Fruit fly (Drosophila melanogaster): ENCODE data around the gene Alg10.

Alg10 gene

DNA sequence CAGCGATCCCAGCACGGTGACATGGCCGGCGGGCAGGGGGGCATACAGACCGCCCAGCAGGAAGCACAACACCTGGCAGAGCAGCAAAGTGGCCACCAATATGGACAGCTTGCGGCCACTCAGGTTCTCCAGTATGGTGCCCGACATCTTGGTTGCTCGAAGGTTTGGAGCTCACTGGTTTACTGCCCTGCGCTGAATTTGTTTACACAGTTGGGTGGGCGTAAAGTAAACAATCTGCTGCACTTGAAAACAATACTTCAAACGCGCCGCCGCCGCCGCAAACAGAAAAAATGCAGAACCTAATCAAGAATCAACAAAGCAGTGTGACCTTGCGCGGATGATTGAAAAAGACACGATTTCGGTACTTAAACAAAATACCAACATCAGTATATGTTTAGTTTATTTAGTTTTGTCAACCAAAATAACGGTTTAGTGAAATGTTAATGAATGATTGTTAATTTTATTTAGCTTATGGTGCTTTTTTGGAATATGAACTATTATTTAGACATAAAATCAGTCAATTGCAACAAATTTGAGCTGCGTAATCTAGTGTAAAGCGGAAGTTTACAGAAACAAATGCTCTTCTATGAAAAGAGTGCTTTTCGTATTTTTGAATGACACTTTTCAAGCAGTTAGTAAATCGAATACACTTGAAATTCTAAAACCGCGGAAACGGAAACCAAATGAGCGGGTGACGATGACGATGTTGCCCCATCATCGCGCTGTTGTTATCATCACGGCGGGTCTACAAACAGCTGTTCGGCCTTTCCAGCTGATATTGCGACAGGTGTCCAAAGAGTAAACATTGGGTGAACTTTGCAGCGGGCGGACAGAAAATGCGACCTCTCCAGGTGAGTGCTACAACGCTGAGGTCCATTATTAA, 4.8 kb downstream of the Alg10 start, which contains the start of the genes wls and Adck5 (continued):
- peak; percentile 40 for TF ChIP-seq eyg (GFP tag; optimal IDR thresholded peaks at IDR 0.05)
- peak; percentile 70 for TF ChIP-seq CG13296 (GFP tag; optimal IDR thresholded peaks at IDR 0.05)
- peak; percentile 12 for TF ChIP-seq ewg (GFP tag; optimal IDR thresholded peaks at IDR 0.05)
- TF ChIP-seq ssp (GFP tag; IDR thresholded peaks at IDR 0.05): no peak
- TF ChIP-seq CG16863 (GFP tag; optimal IDR thresholded peaks at IDR 0.05): no peak
- peak; percentile 43; the same call in 1 of the 3 replicates for TF ChIP-seq CG11456 (GFP tag; IDR thresholded peaks at IDR 0.05)
- peak; percentile 81 for TF ChIP-seq CG12071 (GFP tag; optimal IDR thresholded peaks at IDR 0.05)
- no peak for TF ChIP-seq lov (optimal IDR thresholded peaks at IDR 0.05)
- peak; percentile 46; the same call in 1 of the 3 replicates for TF ChIP-seq lov (GFP tag; IDR thresholded peaks at IDR 0.05)
- peak; percentile 26 for TF ChIP-seq lilli (GFP tag; optimal IDR thresholded peaks at IDR 0.05)
- peak; percentile 7 for TF ChIP-seq CG5180 (GFP tag; optimal IDR thresholded peaks at IDR 0.05)
- peak; percentile 21 for TF ChIP-seq zfh2 (GFP tag; optimal IDR thresholded peaks at IDR 0.05)
- TF ChIP-seq mirr (GFP tag; optimal IDR thresholded peaks at IDR 0.05): peak; percentile 65
- no peak for TF ChIP-seq CG1602 (GFP tag; optimal IDR thresholded peaks at IDR 0.05)
- peak; percentile 11 for TF ChIP-seq CG3407 (GFP tag; optimal IDR thresholded peaks at IDR 0.05)
- no peak for TF ChIP-seq CG2129 (GFP tag; IDR thresholded peaks at IDR 0.05; ENCODE audit: partially characterized antibody)
- peak; percentile 10 for TF ChIP-seq kay (GFP tag; optimal IDR thresholded peaks at IDR 0.05)
- peak; percentile 91 for TF ChIP-seq sens (GFP tag)
- peak; percentile 22 for TF ChIP-seq fd64A (GFP tag; optimal IDR thresholded peaks at IDR 0.05)
- peak; percentile 31; the same call in 1 of the 2 replicates for TF ChIP-seq sna (GFP tag; IDR thresholded peaks at IDR 0.05; ENCODE audit: partially characterized antibody)
- peak; percentile 59 for TF ChIP-seq Camta (GFP tag; optimal IDR thresholded peaks at IDR 0.05)
- no peak for TF ChIP-seq CG14965 (GFP tag; optimal IDR thresholded peaks at IDR 0.05; ENCODE audit: borderline replicate concordance)
- peak; percentile 56 for TF ChIP-seq CG9437 (GFP tag; optimal IDR thresholded peaks at IDR 0.05)
- TF ChIP-seq Side (GFP tag; optimal IDR thresholded peaks at IDR 0.05): peak; percentile 70
- TF ChIP-seq CG8924 (tag; optimal IDR thresholded peaks at IDR 0.05): peak; percentile 17
- TF ChIP-seq vfl (GFP tag; optimal IDR thresholded peaks at IDR 0.05): peak; percentile 3
- no peak for TF ChIP-seq Six4 (GFP tag; optimal IDR thresholded peaks at IDR 0.05)
- TF ChIP-seq stwl (tag; optimal IDR thresholded peaks at IDR 0.05): peak; percentile 79
- 0 out of 3 replicates have a peak, but pooled peaks have one; percentile 46 for TF ChIP-seq sr (GFP tag; IDR thresholded peaks at IDR 0.05)
- TF ChIP-seq otp (GFP tag; IDR thresholded peaks at IDR 0.05): 0 out of 3 replicates have a peak, but pooled peaks have one; percentile 27
- TF ChIP-seq Atf-2 (GFP tag; optimal IDR thresholded peaks at IDR 0.05): no peak
- TF ChIP-seq CG8089 (GFP tag; optimal IDR thresholded peaks at IDR 0.05): peak; percentile 67
- TF ChIP-seq dimm (GFP tag; IDR thresholded peaks at IDR 0.05): no peak
- TF ChIP-seq CG10462 (GFP tag; optimal IDR thresholded peaks at IDR 0.05): peak; percentile 42
- TF ChIP-seq CG30403 (GFP tag; optimal IDR thresholded peaks at IDR 0.05): peak; percentile 37
- TF ChIP-seq ara (GFP tag; IDR thresholded peaks at IDR 0.05): no peak
- TF ChIP-seq grau (tag; optimal IDR thresholded peaks at IDR 0.05): no peak
- TF ChIP-seq CG17385 (GFP tag; optimal IDR thresholded peaks at IDR 0.05): peak; percentile 56
- TF ChIP-seq hkb (optimal IDR thresholded peaks at IDR 0.05): no peak
- peak; percentile 69 for TF ChIP-seq hkb (GFP tag; IDR thresholded peaks at IDR 0.05)
- TF ChIP-seq pho (GFP tag; optimal IDR thresholded peaks at IDR 0.05): peak; percentile 43
- no peak for TF ChIP-seq sug (tag; optimal IDR thresholded peaks at IDR 0.05)
- peak; percentile 3 for TF ChIP-seq mam (GFP tag; optimal IDR thresholded peaks at IDR 0.05)
- TF ChIP-seq CG18476 (GFP tag; optimal IDR thresholded peaks at IDR 0.05): peak; percentile 39
- peak; percentile 60 for TF ChIP-seq CoRest (tag; optimal IDR thresholded peaks at IDR 0.05)
- TF ChIP-seq CG13424 (tag; optimal IDR thresholded peaks at IDR 0.05): peak; percentile 21
- peak; percentile 58 for TF ChIP-seq CG12659 (GFP tag; optimal IDR thresholded peaks at IDR 0.05)
- TF ChIP-seq NC2β (GFP tag; optimal IDR thresholded peaks at IDR 0.05): peak; percentile 26
- TF ChIP-seq crol (GFP tag; IDR thresholded peaks at IDR 0.05): no peak
- peak; percentile 82 for TF ChIP-seq scrt (GFP tag; optimal IDR thresholded peaks at IDR 0.05)

Measured in whole organism, embryonic.